Worm (Caenorhabditis elegans) whole organism, midembryonic: ENCODE data around the gene F02E11.3.
A peak's percentile ranks its signal among the peaks of the same experiment; 100 is the strongest.

Source experiments
- T22C8.4 ChIP-seq: fragments of 200-800 bp; sonication (Bioruptor generic); IDR thresholded peaks from 2 replicates; pipeline ENCODE4 v1.3.6; 2022; ENCODE audit warnings: missing genetic modification characterization, missing compliant biosample characterization
- cog-1 ChIP-seq: sonication (generic microtip); optimal IDR thresholded peaks from 2 replicates; lab custom pipeline; 2016; ENCODE audit warnings: missing genetic modification characterization, missing compliant biosample characterization
- flt-1 ChIP-seq: fragments of 200-800 bp; sonication (Bioruptor generic); IDR thresholded peaks from 2 replicates; pipeline ENCODE4 v1.3.6; 2022; ENCODE audit warnings: missing genetic modification characterization, missing compliant biosample characterization
- klf-2 ChIP-seq: fragments of 200-800 bp; sonication (Bioruptor generic); conservative IDR thresholded peaks from 2 replicates; pipeline ENCODE4 v1.3.6; 2022; ENCODE audit warnings: missing genetic modification reagents, missing genetic modification characterization, missing compliant biosample characterization
- med-1 ChIP-seq: sonication (generic microtip); optimal IDR thresholded peaks from 2 replicates; lab custom pipeline; 2017; ENCODE audit warnings: missing genetic modification characterization, mild to moderate bottlenecking, missing compliant biosample characterization, antibody characterized with exemption, missing genetic modification reagents; ENCODE audit not compliant: insufficient read depth
- ref-1 ChIP-seq: fragments of 200-800 bp; sonication (Bioruptor generic); conservative IDR thresholded peaks from 2 replicates; pipeline ENCODE4 v1.3.6; 2022; ENCODE audit warnings: missing genetic modification reagents, missing genetic modification characterization, missing compliant biosample characterization
- tab-1 ChIP-seq: fragments of 200-800 bp; sonication (Bioruptor generic); IDR thresholded peaks from 2 replicates; pipeline ENCODE4 v1.3.6; 2022; ENCODE audit warnings: missing genetic modification characterization, missing compliant biosample characterization
- ztf-23 ChIP-seq: fragments of 200-800 bp; sonication (Bioruptor generic); IDR thresholded peaks from 2 replicates; pipeline ENCODE4 v1.3.6; 2022; ENCODE audit warnings: missing genetic modification reagents, missing genetic modification characterization, missing compliant biosample characterization
- ztf-29 ChIP-seq: fragments of 200-800 bp; sonication (Bioruptor generic); IDR thresholded peaks from 2 replicates; pipeline ENCODE4 v1.3.6; 2022; ENCODE audit warnings: missing genetic modification reagents, missing genetic modification characterization, missing compliant biosample characterization

The F02E11.3 gene

ce11 chrII:3274923-3275322 lies at the start of gene F02E11.3:
Gene F02E11.3 (minus strand): TSS chrII:3275023.
- TF ChIP-seq ref-1: no peak
- no peak for TF ChIP-seq flt-1 (GFP tag; lab: Robert Waterston, UW)
- TF ChIP-seq ztf-23 (GFP tag; lab: Robert Waterston, UW): no peak
- no peak for TF ChIP-seq med-1 (GFP tag; lab: Kevin White, UChicago)
- no peak for TF ChIP-seq tab-1 (GFP tag; lab: Robert Waterston, UW)
- TF ChIP-seq T22C8.4: no peak
- no peak for TF ChIP-seq klf-2 (GFP tag; lab: Robert Waterston, UW)
- no peak for TF ChIP-seq ztf-29
- no peak for TF ChIP-seq cog-1 (tag; lab: Kevin White, UChicago)

- TF ChIP-seq ztf-29 (no peak), flt-1 (GFP tag; lab: Robert Waterston, UW) (no peak), ref-1 (no peak), T22C8.4 (no peak), med-1 (GFP tag; lab: Kevin White, UChicago) (no peak), ztf-23 (GFP tag; lab: Robert Waterston, UW) (no peak), klf-2 (GFP tag; lab: Robert Waterston, UW) (no peak), cog-1 (tag; lab: Kevin White, UChicago) (no peak)
Observed at ce11 chrII:3323179-3323578, 48.4 kb upstream of the F02E11.3 start, which contains the start of gene Y46D2A.2. Gene Y46D2A.2 (minus strand): TSS chrII:3323279.

DNA sequence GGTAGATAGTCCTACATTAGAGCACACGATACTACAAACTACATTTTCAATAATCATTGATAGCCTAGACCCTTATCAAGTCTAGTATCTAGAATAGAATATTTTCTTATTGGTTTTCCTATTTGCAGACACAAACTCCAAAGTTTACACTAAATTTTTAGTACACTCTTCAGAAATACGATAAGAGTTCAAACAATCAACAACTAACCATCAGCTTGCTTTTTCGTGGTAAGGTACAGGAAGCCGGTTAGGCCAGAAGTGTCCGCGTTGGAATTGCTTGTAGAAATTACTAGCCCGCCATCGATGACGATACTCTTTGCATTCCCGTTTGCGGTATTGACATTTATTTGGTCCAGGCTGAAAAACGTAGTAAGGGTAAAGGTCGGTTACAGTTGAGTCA lies 47.4 kb upstream of the F02E11.3 start, which contains the start of gene Y46D2A.1:
Y46D2A.1 (plus strand) TSS at position 301 of the 400 bp plus-strand sequence.
- TF ChIP-seq ztf-29 (no peak), ztf-23 (GFP tag; lab: Robert Waterston, UW) (no peak), T22C8.4 (no peak)

DNA sequence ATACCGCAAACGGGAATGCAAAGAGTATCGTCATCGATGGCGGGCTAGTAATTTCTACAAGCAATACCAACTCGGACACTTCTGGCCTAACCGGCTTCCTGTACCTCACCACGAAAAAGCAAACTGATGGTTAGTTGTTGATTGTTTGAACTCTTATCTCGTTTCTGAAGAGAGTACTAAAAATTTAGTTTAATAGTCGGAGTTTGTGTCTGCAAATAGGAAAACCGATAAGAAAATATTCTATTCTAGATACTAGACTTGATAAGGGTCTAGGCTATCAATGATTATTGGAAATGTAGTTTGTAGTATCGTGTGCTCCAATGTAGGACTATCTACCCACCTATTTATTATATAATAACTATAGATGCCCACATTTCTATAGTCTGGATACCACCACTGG lies 44.0 kb upstream of the F02E11.3 start:
- TF ChIP-seq klf-2 (GFP tag; lab: Robert Waterston, UW) (no peak), T22C8.4 (no peak), ref-1 (no peak), ztf-29 (no peak), cog-1 (tag; lab: Kevin White, UChicago) (no peak), med-1 (GFP tag; lab: Kevin White, UChicago) (no peak), ztf-23 (GFP tag; lab: Robert Waterston, UW) (no peak), flt-1 (GFP tag; lab: Robert Waterston, UW) (no peak), tab-1 (GFP tag; lab: Robert Waterston, UW) (no peak)

ce11 chrII:3313442-3313841 lies 38.6 kb upstream of the F02E11.3 start, which contains the start of gene F39E9.6:
Gene F39E9.6 (minus strand): TSS chrII:3313542.
- TF ChIP-seq T22C8.4 (no peak), ref-1 (no peak), med-1 (GFP tag; lab: Kevin White, UChicago) (no peak), ztf-29 (no peak), flt-1 (GFP tag; lab: Robert Waterston, UW) (no peak), tab-1 (GFP tag; lab: Robert Waterston, UW) (no peak), ztf-23 (GFP tag; lab: Robert Waterston, UW) (no peak), klf-2 (GFP tag; lab: Robert Waterston, UW) (no peak), cog-1 (tag; lab: Kevin White, UChicago) (no peak)

ce11 chrII:3310957-3311657 lies 36.3 kb upstream of the F02E11.3 start:
- TF ChIP-seq T22C8.4 (peak; percentile 48), cog-1 (tag; lab: Kevin White, UChicago) (no peak)

ce11 chrII:3303582-3303981 lies 28.8 kb upstream of the F02E11.3 start:
- TF ChIP-seq flt-1 (GFP tag; lab: Robert Waterston, UW) (no peak), T22C8.4 (peak; percentile 32; the same call in 1 of the 2 replicates), ztf-23 (GFP tag; lab: Robert Waterston, UW) (no peak), cog-1 (tag; lab: Kevin White, UChicago) (peak; percentile 12)

DNA sequence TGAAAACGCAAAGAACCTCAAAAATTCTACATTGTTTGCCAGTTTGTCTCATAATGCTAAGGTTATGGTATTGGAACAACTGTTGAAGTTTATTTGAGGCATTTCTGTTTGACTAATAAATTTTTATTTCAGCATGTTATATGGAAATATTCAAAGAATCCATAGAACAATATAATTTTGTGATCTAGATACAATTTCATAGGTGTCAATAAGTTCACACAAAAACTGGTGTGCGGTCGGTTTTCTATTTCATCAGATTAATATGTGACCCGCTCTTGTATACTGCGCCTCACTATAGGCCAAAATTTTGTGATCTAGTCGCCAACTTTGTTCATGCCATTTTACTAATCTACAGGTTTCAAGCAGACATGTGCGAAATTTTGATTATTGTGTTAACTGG lies 24.6 kb upstream of the F02E11.3 start, which contains the start of gene btb-22:
btb-22 (plus strand) TSS at position 301 of the 400 bp plus-strand sequence.
- no peak for TF ChIP-seq ztf-29
- no peak for TF ChIP-seq med-1 (GFP tag; lab: Kevin White, UChicago)
- TF ChIP-seq klf-2 (GFP tag; lab: Robert Waterston, UW): no peak
- no peak for TF ChIP-seq cog-1 (tag; lab: Kevin White, UChicago)
- TF ChIP-seq ztf-23 (GFP tag; lab: Robert Waterston, UW): no peak
- no peak for TF ChIP-seq ref-1

DNA sequence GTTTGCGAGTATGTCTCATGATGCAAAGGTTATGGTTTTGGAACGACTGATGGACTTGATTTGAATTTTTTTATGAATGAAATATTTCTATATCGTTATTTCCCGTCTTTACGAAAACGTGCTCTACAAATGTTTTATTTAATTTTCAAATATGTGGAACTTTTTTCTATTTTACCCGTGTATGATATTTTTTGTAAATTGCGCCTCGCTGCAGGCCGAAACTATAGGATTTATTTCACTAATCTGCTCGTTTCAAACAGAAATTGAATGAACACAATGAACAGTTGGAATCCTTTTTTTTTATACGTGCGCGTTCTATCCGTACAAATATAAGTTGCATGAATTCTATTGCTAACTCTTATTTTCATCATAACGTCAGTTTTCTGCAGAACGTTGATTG lies 23.1 kb upstream of the F02E11.3 start, which contains the start of gene btb-18:
btb-18 (plus strand) TSS at position 301 of the 400 bp plus-strand sequence.
- no peak for TF ChIP-seq ztf-23 (GFP tag; lab: Robert Waterston, UW)
- no peak for TF ChIP-seq med-1 (GFP tag; lab: Kevin White, UChicago)
- no peak for TF ChIP-seq klf-2 (GFP tag; lab: Robert Waterston, UW)
- TF ChIP-seq ref-1: no peak
- no peak for TF ChIP-seq flt-1 (GFP tag; lab: Robert Waterston, UW)
- TF ChIP-seq tab-1 (GFP tag; lab: Robert Waterston, UW): no peak
- no peak for TF ChIP-seq T22C8.4
- TF ChIP-seq ztf-29: no peak

- TF ChIP-seq ref-1: no peak
- no peak for TF ChIP-seq klf-2 (GFP tag; lab: Robert Waterston, UW)
- no peak for TF ChIP-seq ztf-23 (GFP tag; lab: Robert Waterston, UW)
- TF ChIP-seq T22C8.4: no peak
- no peak for TF ChIP-seq flt-1 (GFP tag; lab: Robert Waterston, UW)
- no peak for TF ChIP-seq ztf-29
Observed at ce11 chrII:3296644-3297043, 21.8 kb upstream of the F02E11.3 start, which contains the start of gene btb-16. Gene btb-16 (plus strand): TSS chrII:3296883.
